Worm (Caenorhabditis elegans) whole organism, midembryonic: Measurements from ENCODE around the gene mrpl-35.

ENCODE experiments used
- T22C8.4 ChIP-seq: fragments of 200-800 bp; sonication (Bioruptor generic); IDR thresholded peaks from 2 replicates; pipeline ENCODE4 v1.3.6; 2022; ENCODE audit warnings: missing genetic modification characterization, missing compliant biosample characterization
- cog-1 ChIP-seq: sonication (generic microtip); optimal IDR thresholded peaks from 2 replicates; lab custom pipeline; 2016; ENCODE audit warnings: missing genetic modification characterization, missing compliant biosample characterization
- flt-1 ChIP-seq: fragments of 200-800 bp; sonication (Bioruptor generic); IDR thresholded peaks from 2 replicates; pipeline ENCODE4 v1.3.6; 2022; ENCODE audit warnings: missing genetic modification characterization, missing compliant biosample characterization
- klf-2 ChIP-seq: fragments of 200-800 bp; sonication (Bioruptor generic); conservative IDR thresholded peaks from 2 replicates; pipeline ENCODE4 v1.3.6; 2022; ENCODE audit warnings: missing genetic modification reagents, missing genetic modification characterization, missing compliant biosample characterization
- med-1 ChIP-seq: sonication (generic microtip); optimal IDR thresholded peaks from 2 replicates; lab custom pipeline; 2017; ENCODE audit warnings: missing genetic modification characterization, mild to moderate bottlenecking, missing compliant biosample characterization, antibody characterized with exemption, missing genetic modification reagents; ENCODE audit not compliant: insufficient read depth
- ref-1 ChIP-seq: fragments of 200-800 bp; sonication (Bioruptor generic); conservative IDR thresholded peaks from 2 replicates; pipeline ENCODE4 v1.3.6; 2022; ENCODE audit warnings: missing genetic modification reagents, missing genetic modification characterization, missing compliant biosample characterization
- tab-1 ChIP-seq: fragments of 200-800 bp; sonication (Bioruptor generic); IDR thresholded peaks from 2 replicates; pipeline ENCODE4 v1.3.6; 2022; ENCODE audit warnings: missing genetic modification characterization, missing compliant biosample characterization
- ztf-23 ChIP-seq: fragments of 200-800 bp; sonication (Bioruptor generic); IDR thresholded peaks from 2 replicates; pipeline ENCODE4 v1.3.6; 2022; ENCODE audit warnings: missing genetic modification reagents, missing genetic modification characterization, missing compliant biosample characterization
- ztf-29 ChIP-seq: fragments of 200-800 bp; sonication (Bioruptor generic); IDR thresholded peaks from 2 replicates; pipeline ENCODE4 v1.3.6; 2022; ENCODE audit warnings: missing genetic modification reagents, missing genetic modification characterization, missing compliant biosample characterization

Gene mrpl-35

ce11 chrIII:3488224-3488623, 21.8 kb upstream of the mrpl-35 start, which contains the start of gene C34C12.7:
Gene C34C12.7, minus strand, starts transcription at chrIII:3488341.
- TF ChIP-seq ref-1 (GFP tag; lab: Robert Waterston, UW), result no peak
- no peak for TF ChIP-seq klf-2 (GFP tag; lab: Robert Waterston, UW)
- TF ChIP-seq ztf-23, result no peak
- TF ChIP-seq ztf-29 (GFP tag; lab: Robert Waterston, UW), result no peak
- TF ChIP-seq T22C8.4 (GFP tag; lab: Robert Waterston, UW), result no peak
- TF ChIP-seq tab-1 (GFP tag; lab: Robert Waterston, UW), result no peak
- TF ChIP-seq flt-1 (GFP tag; lab: Robert Waterston, UW), result no peak
- TF ChIP-seq cog-1 (tag; lab: Kevin White, UChicago), result no peak
- TF ChIP-seq med-1, result no peak

ce11 chrIII:3493138-3493537, 16.9 kb upstream of the mrpl-35 start, which contains the start of gene gly-14:
Gene gly-14, minus strand, starts transcription at chrIII:3493238.
- no peak for TF ChIP-seq T22C8.4 (GFP tag; lab: Robert Waterston, UW)
- no peak for TF ChIP-seq ref-1 (GFP tag; lab: Robert Waterston, UW)
- no peak for TF ChIP-seq tab-1 (GFP tag; lab: Robert Waterston, UW)
- TF ChIP-seq klf-2 (GFP tag; lab: Robert Waterston, UW), result no peak
- TF ChIP-seq ztf-29 (GFP tag; lab: Robert Waterston, UW), result no peak
- TF ChIP-seq ztf-23, result no peak
- TF ChIP-seq flt-1 (GFP tag; lab: Robert Waterston, UW), result no peak
- TF ChIP-seq med-1, result no peak
- no peak for TF ChIP-seq cog-1 (tag; lab: Kevin White, UChicago)

- no peak for TF ChIP-seq flt-1 (GFP tag; lab: Robert Waterston, UW)
- no peak for TF ChIP-seq ztf-23
- TF ChIP-seq ref-1 (GFP tag; lab: Robert Waterston, UW), result no peak
- no peak for TF ChIP-seq T22C8.4 (GFP tag; lab: Robert Waterston, UW)
- TF ChIP-seq med-1, result no peak
- TF ChIP-seq ztf-29 (GFP tag; lab: Robert Waterston, UW), result no peak
- no peak for TF ChIP-seq klf-2 (GFP tag; lab: Robert Waterston, UW)
- no peak for TF ChIP-seq cog-1 (tag; lab: Kevin White, UChicago)
- TF ChIP-seq tab-1 (GFP tag; lab: Robert Waterston, UW), result no peak
Observed at ce11 chrIII:3498957-3499356, 11.1 kb upstream of the mrpl-35 start, which contains the start of gene M01F1.9. Gene M01F1.9, minus strand, starts transcription at chrIII:3499057.

- peak; percentile 99 for TF ChIP-seq klf-2 (GFP tag; lab: Robert Waterston, UW)
- TF ChIP-seq cog-1 (tag; lab: Kevin White, UChicago), result peak; percentile 97
- TF ChIP-seq tab-1 (GFP tag; lab: Robert Waterston, UW), result peak; percentile 91
- TF ChIP-seq ztf-29 (GFP tag; lab: Robert Waterston, UW), result peak; percentile 89
- TF ChIP-seq ztf-23, result peak; percentile 97
- TF ChIP-seq flt-1 (GFP tag; lab: Robert Waterston, UW), result peak; percentile 97
- TF ChIP-seq ref-1 (GFP tag; lab: Robert Waterston, UW), result peak; percentile 94
- TF ChIP-seq T22C8.4 (GFP tag; lab: Robert Waterston, UW), result peak; percentile 93
- no peak for TF ChIP-seq med-1
Observed at ce11 chrIII:3499850-3500249, 10.2 kb upstream of the mrpl-35 start.

- TF ChIP-seq tab-1 (GFP tag; lab: Robert Waterston, UW) (no peak), cog-1 (tag; lab: Kevin White, UChicago) (no peak), med-1 (no peak), ztf-29 (GFP tag; lab: Robert Waterston, UW) (no peak), flt-1 (GFP tag; lab: Robert Waterston, UW) (no peak), ref-1 (GFP tag; lab: Robert Waterston, UW) (no peak), ztf-23 (no peak), klf-2 (GFP tag; lab: Robert Waterston, UW) (no peak), T22C8.4 (GFP tag; lab: Robert Waterston, UW) (no peak)
Observed at ce11 chrIII:3502215-3502838, 7.7 kb upstream of the mrpl-35 start, which contains the start of gene M01F1.8. Gene M01F1.8, minus strand, starts transcription at chrIII:3502549.

- TF ChIP-seq cog-1 (tag; lab: Kevin White, UChicago) (no peak), klf-2 (GFP tag; lab: Robert Waterston, UW) (no peak), ref-1 (GFP tag; lab: Robert Waterston, UW) (no peak), flt-1 (GFP tag; lab: Robert Waterston, UW) (no peak), tab-1 (GFP tag; lab: Robert Waterston, UW) (no peak), med-1 (no peak), ztf-23 (no peak), ztf-29 (GFP tag; lab: Robert Waterston, UW) (no peak), T22C8.4 (GFP tag; lab: Robert Waterston, UW) (no peak)
Observed at ce11 chrIII:3503286-3503685, 6.8 kb upstream of the mrpl-35 start, which contains the start of gene rpl-16. Gene rpl-16, minus strand, starts transcription at chrIII:3503604.

ce11 chrIII:3504239-3504638, 5.8 kb upstream of the mrpl-35 start:
- TF ChIP-seq med-1 (no peak), cog-1 (tag; lab: Kevin White, UChicago) (no peak), ztf-29 (GFP tag; lab: Robert Waterston, UW) (no peak), ref-1 (GFP tag; lab: Robert Waterston, UW) (no peak), klf-2 (GFP tag; lab: Robert Waterston, UW) (no peak), ztf-23 (no peak), T22C8.4 (GFP tag; lab: Robert Waterston, UW) (no peak), flt-1 (GFP tag; lab: Robert Waterston, UW) (no peak), tab-1 (GFP tag; lab: Robert Waterston, UW) (no peak)

- TF ChIP-seq ref-1 (GFP tag; lab: Robert Waterston, UW) (no peak), flt-1 (GFP tag; lab: Robert Waterston, UW) (no peak), med-1 (no peak), klf-2 (GFP tag; lab: Robert Waterston, UW) (no peak), ztf-23 (peak; percentile 72), cog-1 (tag; lab: Kevin White, UChicago) (peak; percentile 12), tab-1 (GFP tag; lab: Robert Waterston, UW) (no peak), T22C8.4 (GFP tag; lab: Robert Waterston, UW) (no peak), ztf-29 (GFP tag; lab: Robert Waterston, UW) (no peak)
Observed at ce11 chrIII:3505051-3505548, 4.9 kb upstream of the mrpl-35 start, which contains the start of gene lias-1. Gene lias-1, minus strand, starts transcription at chrIII:3505101.
